Worm (Caenorhabditis elegans) whole organism, L4 larva: ENCODE results near the gene twk-11.

ENCODE experiments used
- F49E8.2 ChIP-seq: sonication (generic microtip); optimal IDR thresholded peaks from 2 replicates; lab custom pipeline; 2016; ENCODE audit warnings: missing compliant biosample characterization, mild to moderate bottlenecking, missing genetic modification characterization, borderline replicate concordance
- R02D3.7 ChIP-seq: fragments of 150-350 bp; sonication (generic microtip); optimal IDR thresholded peaks from 3 replicates; lab custom pipeline; 2014; ENCODE audit warnings: missing biosample characterization, missing genetic modification characterization
- T20F7.1 ChIP-seq: fragments of 200-800 bp; sonication (Bioruptor generic); optimal IDR thresholded peaks from 2 replicates; lab custom pipeline; 2018; ENCODE audit warnings: mild to moderate bottlenecking, missing genetic modification characterization, missing compliant biosample characterization
- Y5F2A.4 ChIP-seq: fragments of 200-800 bp; sonication (Bioruptor generic); optimal IDR thresholded peaks from 2 replicates; lab custom pipeline; 2018; ENCODE audit warnings: mild to moderate bottlenecking, missing genetic modification characterization, missing compliant biosample characterization
- arid-1 ChIP-seq: fragments of 200-800 bp; sonication (Bioruptor generic); conservative IDR thresholded peaks from 2 replicates; pipeline ENCODE4 v1.3.6; 2022; ENCODE audit warnings: missing genetic modification reagents, missing genetic modification characterization, missing compliant biosample characterization
- ceh-20 ChIP-seq: fragments of 200-800 bp; sonication (Bioruptor generic); IDR thresholded peaks from 2 replicates; pipeline ENCODE4 v1.3.6; 2022; ENCODE audit warnings: missing genetic modification reagents, missing genetic modification characterization, missing compliant biosample characterization
- ceh-28 ChIP-seq: fragments of 150-350 bp; optimal IDR thresholded peaks from 2 replicates; lab custom pipeline; 2014; ENCODE audit warnings: missing biosample characterization, missing genetic modification reagents, missing genetic modification characterization
- ceh-62 ChIP-seq: sonication (generic microtip); optimal IDR thresholded peaks from 2 replicates; lab custom pipeline; 2017; ENCODE audit warnings: missing biosample characterization, missing genetic modification characterization
- ces-1 ChIP-seq: fragments of 150-350 bp; sonication (generic microtip); optimal IDR thresholded peaks from 4 replicates; lab custom pipeline; 2014; ENCODE audit warnings: missing biosample characterization, missing genetic modification reagents, missing genetic modification characterization
- ctbp-1 ChIP-seq: fragments of 200-800 bp; sonication (Bioruptor generic); IDR thresholded peaks from 2 replicates; pipeline ENCODE4 v1.3.6; 2022; ENCODE audit warnings: missing genetic modification reagents, missing genetic modification characterization, missing compliant biosample characterization
- daf-16 ChIP-seq, 3 experiments: sonication (generic microtip); optimal IDR thresholded peaks; 2 replicates each; lab custom pipeline; 2016 to 2017; ENCODE audit warnings: missing genetic modification characterization in 3 of 3, missing genetic modification reagents in 3 of 3, mild to moderate bottlenecking in 2 of 3, missing compliant biosample characterization in 2 of 3, missing biosample characterization in 1 of 3, moderate library complexity in 1 of 3
- dmd-6 ChIP-seq: fragments of 200-800 bp; sonication (Bioruptor generic); IDR thresholded peaks from 2 replicates; pipeline ENCODE4 v1.3.6; 2022; ENCODE audit warnings: missing genetic modification reagents, missing genetic modification characterization, missing compliant biosample characterization
- dmd-9 ChIP-seq: fragments of 200-800 bp; sonication (Bioruptor generic); IDR thresholded peaks from 2 replicates; pipeline ENCODE4 v1.3.6; 2022; ENCODE audit warnings: missing genetic modification reagents, missing genetic modification characterization, missing compliant biosample characterization
- dpl-1 ChIP-seq: fragments of 150-350 bp; optimal IDR thresholded peaks from 2 replicates; lab custom pipeline; 2014; ENCODE audit warnings: missing biosample characterization, missing genetic modification reagents, missing genetic modification characterization
- duxl-1 ChIP-seq: sonication (generic microtip); optimal IDR thresholded peaks from 2 replicates; lab custom pipeline; 2016; ENCODE audit warnings: mild to moderate bottlenecking, missing genetic modification characterization, moderate library complexity, missing compliant biosample characterization; ENCODE audit not compliant: poor library complexity
- dve-1 ChIP-seq: sonication (generic microtip); optimal IDR thresholded peaks from 2 replicates; lab custom pipeline; 2017; ENCODE audit warnings: antibody characterized with exemption, mild to moderate bottlenecking, missing genetic modification characterization, missing compliant biosample characterization; ENCODE audit not compliant: insufficient read depth
- egl-27 ChIP-seq: sonication (generic microtip); optimal IDR thresholded peaks from 3 replicates; lab custom pipeline; 2017; ENCODE audit warnings: missing biosample characterization, missing genetic modification reagents, missing genetic modification characterization
- gei-8 ChIP-seq: fragments of 200-800 bp; sonication (Bioruptor generic); optimal IDR thresholded peaks from 2 replicates; lab custom pipeline; 2018; ENCODE audit warnings: mild to moderate bottlenecking, missing genetic modification characterization, missing compliant biosample characterization
- hif-1 ChIP-seq, 2 experiments: sonication (generic microtip); optimal IDR thresholded peaks; 2 replicates each; lab custom pipeline; 2016 to 2017; ENCODE audit warnings: missing compliant biosample characterization in 2 of 2, missing genetic modification characterization in 2 of 2, missing genetic modification reagents in 2 of 2, missing genotype in 2 of 2, mild to moderate bottlenecking in 1 of 2
- hlh-11 ChIP-seq: fragments of 200-800 bp; sonication (Bioruptor generic); optimal IDR thresholded peaks from 2 replicates; lab custom pipeline; 2018; ENCODE audit warnings: mild to moderate bottlenecking, missing genetic modification characterization, missing compliant biosample characterization
- hlh-30 ChIP-seq: sonication (generic microtip); optimal IDR thresholded peaks from 2 replicates; lab custom pipeline; 2017; ENCODE audit warnings: antibody characterized with exemption, mild to moderate bottlenecking, missing genetic modification characterization, missing compliant biosample characterization; ENCODE audit not compliant: insufficient read depth
- jun-1 ChIP-seq: fragments of 150-350 bp; optimal IDR thresholded peaks from 2 replicates; lab custom pipeline; 2014; ENCODE audit warnings: missing biosample characterization, missing genetic modification reagents, missing genetic modification characterization
- lin-1 ChIP-seq: fragments of 200-800 bp; sonication (Bioruptor generic); IDR thresholded peaks from 2 replicates; pipeline ENCODE4 v1.3.6; 2022; ENCODE audit warnings: missing genetic modification reagents, missing genetic modification characterization, missing compliant biosample characterization
- lin-29 ChIP-seq: fragments of 200-800 bp; sonication (Bioruptor generic); IDR thresholded peaks from 2 replicates; pipeline ENCODE4 v1.3.6; 2022; ENCODE audit warnings: missing genetic modification reagents, missing genetic modification characterization, missing compliant biosample characterization
- lin-39 ChIP-seq: fragments of 150-350 bp; optimal IDR thresholded peaks from 2 replicates; lab custom pipeline; 2014; ENCODE audit warnings: missing biosample characterization, missing genetic modification reagents, missing genetic modification characterization
- lir-3 ChIP-seq: sonication (generic microtip); optimal IDR thresholded peaks from 2 replicates; lab custom pipeline; 2016; ENCODE audit warnings: mild to moderate bottlenecking, missing genetic modification characterization, missing compliant biosample characterization
- madf-5 ChIP-seq, 2 experiments: fragments of 200-800 bp; sonication (Bioruptor generic); IDR thresholded peaks; 2 replicates each; pipeline ENCODE4 v1.3.6; 2022; ENCODE audit warnings: missing compliant biosample characterization in 2 of 2, missing genetic modification characterization in 2 of 2
- mdt-29 ChIP-seq: fragments of 200-800 bp; sonication (Bioruptor generic); IDR thresholded peaks from 2 replicates; pipeline ENCODE4 v1.3.6; 2022; ENCODE audit warnings: missing genetic modification reagents, missing genetic modification characterization, missing compliant biosample characterization
- mep-1 ChIP-seq: fragments of 150-350 bp; sonication (generic microtip); optimal IDR thresholded peaks from 3 replicates; lab custom pipeline; 2014; ENCODE audit warnings: missing biosample characterization, missing genetic modification characterization
- mes-2 ChIP-seq: sonication (generic microtip); optimal IDR thresholded peaks from 2 replicates; lab custom pipeline; 2016; ENCODE audit warnings: missing genotype, mild to moderate bottlenecking, missing genetic modification characterization, missing compliant biosample characterization; ENCODE audit not compliant: poor library complexity, severe bottlenecking
- mxl-2 ChIP-seq: fragments of 200-800 bp; sonication (Bioruptor generic); conservative IDR thresholded peaks from 2 replicates; pipeline ENCODE4 v1.3.6; 2022; ENCODE audit warnings: missing genetic modification reagents, missing genetic modification characterization, missing compliant biosample characterization
- nhr-11 ChIP-seq: fragments of 150-350 bp; optimal IDR thresholded peaks from 2 replicates; lab custom pipeline; 2014; ENCODE audit warnings: missing biosample characterization, missing genetic modification characterization
- nhr-237 ChIP-seq: sonication (generic microtip); optimal IDR thresholded peaks from 2 replicates; lab custom pipeline; 2017; ENCODE audit warnings: missing biosample characterization, missing genetic modification characterization
- nhr-42 ChIP-seq: fragments of 200-800 bp; sonication (Bioruptor generic); IDR thresholded peaks from 2 replicates; pipeline ENCODE4 v1.3.6; 2022; ENCODE audit warnings: missing genetic modification characterization, missing compliant biosample characterization
- nhr-48 ChIP-seq: sonication (generic microtip); optimal IDR thresholded peaks from 2 replicates; lab custom pipeline; 2016; ENCODE audit warnings: mild to moderate bottlenecking, missing genetic modification characterization, missing compliant biosample characterization
- nhr-76 ChIP-seq: fragments of 150-350 bp; optimal IDR thresholded peaks from 2 replicates; lab custom pipeline; 2014; ENCODE audit warnings: missing biosample characterization, missing genetic modification characterization
- pha-4 ChIP-seq, 2 experiments: fragments of 150-350 bp in 1 of 2; fragments of 200-800 bp in 1 of 2; sonication (Bioruptor generic) in 1 of 2; IDR thresholded peaks in 1 of 2; optimal IDR thresholded peaks in 1 of 2; 2 replicates each; pipeline versions ENCODE4 v1.3.6 to Lab custom; 2014 to 2022; ENCODE audit warnings: missing genetic modification characterization in 2 of 2, missing genetic modification reagents in 2 of 2, missing biosample characterization in 1 of 2, missing compliant biosample characterization in 1 of 2
- pqm-1 ChIP-seq: sonication (generic microtip); optimal IDR thresholded peaks from 2 replicates; lab custom pipeline; 2017; ENCODE audit warnings: missing biosample characterization, missing genetic modification characterization
- rbr-2 ChIP-seq: sonication (generic microtip); optimal IDR thresholded peaks from 2 replicates; lab custom pipeline; 2016; ENCODE audit warnings: missing genotype, missing genetic modification characterization, missing compliant biosample characterization
- set-16 ChIP-seq: fragments of 200-800 bp; sonication (Bioruptor generic); IDR thresholded peaks from 2 replicates; pipeline ENCODE4 v1.3.6; 2022; ENCODE audit warnings: missing genetic modification reagents, missing genetic modification characterization, missing compliant biosample characterization
- snpc-1.2 ChIP-seq: fragments of 200-800 bp; sonication (Bioruptor generic); IDR thresholded peaks from 2 replicates; pipeline ENCODE4 v1.3.6; 2022; ENCODE audit warnings: missing genetic modification reagents, missing genetic modification characterization, missing compliant biosample characterization
- spr-1 ChIP-seq: sonication (generic microtip); optimal IDR thresholded peaks from 2 replicates; lab custom pipeline; 2016; ENCODE audit warnings: mild to moderate bottlenecking, missing genetic modification characterization, missing compliant biosample characterization
- unc-39 ChIP-seq: sonication (generic microtip); optimal IDR thresholded peaks from 2 replicates; lab custom pipeline; 2017; ENCODE audit warnings: missing biosample characterization, missing genetic modification characterization
- unc-62 ChIP-seq, 3 experiments: fragments of 150-350 bp in 1 of 3; sonication (generic microtip); optimal IDR thresholded peaks in 2 of 3; peaks in 1 of 3; 1 replicate in 1 of 3; 2 replicates in 2 of 3; lab custom pipeline; 2014 to 2017; ENCODE audit warnings: missing biosample characterization in 3 of 3, missing genetic modification characterization in 3 of 3, missing genetic modification reagents in 3 of 3, missing genotype in 1 of 3
- zag-1 ChIP-seq: fragments of 150-350 bp; optimal IDR thresholded peaks from 2 replicates; lab custom pipeline; 2014; ENCODE audit warnings: missing biosample characterization, missing genetic modification characterization
- zip-2 ChIP-seq: fragments of 150-350 bp; optimal IDR thresholded peaks from 2 replicates; lab custom pipeline; 2014; ENCODE audit warnings: missing biosample characterization, missing genetic modification characterization

Gene twk-11

DNA sequence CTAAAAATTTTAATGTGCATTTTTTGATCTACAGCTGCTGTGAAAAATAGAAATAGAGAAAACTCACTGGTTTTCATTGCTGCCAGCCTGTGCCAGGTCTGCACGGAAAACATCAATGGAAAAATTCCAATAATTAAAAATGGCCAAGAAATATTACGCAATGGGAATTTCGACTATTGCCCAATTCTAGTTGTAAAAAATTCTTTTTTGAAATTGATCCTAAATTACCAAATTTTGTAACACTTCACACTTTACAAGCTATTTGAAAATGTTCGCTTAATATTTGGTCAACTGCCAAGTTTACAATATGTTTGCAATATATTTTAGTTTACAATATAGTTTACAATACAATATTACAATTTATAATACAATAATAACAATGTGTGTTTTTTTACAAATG, 35.6 kb downstream of the twk-11 start:
- 0 out of 2 replicates have a peak, but pooled peaks have one; percentile 14 for TF ChIP-seq dmd-6 (GFP tag; lab: Robert Waterston, UW)
- TF ChIP-seq mdt-29 (GFP tag; lab: Robert Waterston, UW): no peak
- TF ChIP-seq mxl-2 (GFP tag; lab: Robert Waterston, UW): no peak
- no peak for TF ChIP-seq ceh-62 (tag; lab: Kevin White, UChicago)
- TF ChIP-seq R02D3.7 (tag; lab: Kevin White, UChicago): no peak
- no peak for TF ChIP-seq ceh-28 (tag; lab: Kevin White, UChicago)
- no peak for TF ChIP-seq F49E8.2 (tag; lab: Kevin White, UChicago)
- no peak for TF ChIP-seq nhr-42 (GFP tag; lab: Robert Waterston, UW)
- no peak for TF ChIP-seq hlh-11
- TF ChIP-seq dmd-9: no peak
- TF ChIP-seq rbr-2: no peak
- no peak for TF ChIP-seq daf-16 (GFP tag; optimal IDR thresholded peaks at IDR 0.05; lab: Kevin White, UChicago)
- peak; percentile 50 for TF ChIP-seq daf-16 (tag; optimal IDR thresholded peaks at IDR 0.05; lab: Kevin White, UChicago)
- no peak for TF ChIP-seq zip-2 (tag; lab: Kevin White, UChicago)
- TF ChIP-seq dve-1 (tag; lab: Kevin White, UChicago): peak; percentile 21

- no peak for TF ChIP-seq ceh-20 (GFP tag; lab: Robert Waterston, UW)
- no peak for TF ChIP-seq nhr-11 (tag; lab: Kevin White, UChicago)
- no peak for TF ChIP-seq duxl-1 (tag; lab: Kevin White, UChicago)
- TF ChIP-seq unc-62 (GFP tag; optimal IDR thresholded peaks at IDR 0.05 in 1 of 2; lab: Kevin White, UChicago): no peak
- TF ChIP-seq unc-62 (tag; optimal IDR thresholded peaks at IDR 0.05; lab: Kevin White, UChicago): no peak
- no peak for TF ChIP-seq lir-3 (tag; lab: Kevin White, UChicago)
- TF ChIP-seq T20F7.1 (GFP tag; lab: Kevin White, UChicago): no peak
- peak; percentile 20 for TF ChIP-seq mep-1 (tag; lab: Kevin White, UChicago)
- no peak for TF ChIP-seq mes-2 (tag; lab: Kevin White, UChicago)
- TF ChIP-seq lin-39: no peak
- no peak for TF ChIP-seq jun-1 (tag; lab: Kevin White, UChicago)
- TF ChIP-seq ces-1 (GFP tag; lab: Kevin White, UChicago): no peak
- no peak for TF ChIP-seq set-16 (GFP tag; lab: Robert Waterston, UW)
- no peak for TF ChIP-seq lin-1
- TF ChIP-seq snpc-1.2: no peak
- TF ChIP-seq zag-1 (tag; lab: Kevin White, UChicago): no peak
- no peak for TF ChIP-seq ceh-62 (tag; lab: Kevin White, UChicago)
- peak in 1 of 2 experiments; percentile 57 for TF ChIP-seq hif-1 (tag; optimal IDR thresholded peaks at IDR 0.05; lab: Kevin White, UChicago)
- TF ChIP-seq dmd-6 (GFP tag; lab: Robert Waterston, UW): peak; percentile 54
- peak; percentile 52 for TF ChIP-seq hlh-11
- TF ChIP-seq madf-5 (GFP tag; IDR thresholded peaks at IDR 0.05; lab: Robert Waterston, UW): no peak
- TF ChIP-seq arid-1 (GFP tag; lab: Robert Waterston, UW): no peak
- no peak for TF ChIP-seq nhr-237 (tag; lab: Kevin White, UChicago)
- TF ChIP-seq nhr-48 (tag; lab: Kevin White, UChicago): no peak
- TF ChIP-seq egl-27: no peak
- no peak for TF ChIP-seq nhr-76
- TF ChIP-seq spr-1: no peak
- no peak for TF ChIP-seq ceh-28 (tag; lab: Kevin White, UChicago)
- TF ChIP-seq gei-8 (GFP tag; lab: Kevin White, UChicago): no peak
- TF ChIP-seq ctbp-1 (GFP tag; lab: Robert Waterston, UW): no peak
- no peak for TF ChIP-seq mdt-29 (GFP tag; lab: Robert Waterston, UW)
- no peak for TF ChIP-seq Y5F2A.4
- TF ChIP-seq zip-2 (tag; lab: Kevin White, UChicago): no peak
- peak; percentile 39 for TF ChIP-seq hlh-30
- TF ChIP-seq nhr-42 (GFP tag; lab: Robert Waterston, UW): no peak
- no peak for TF ChIP-seq lin-29
- TF ChIP-seq dpl-1 (GFP tag; lab: Kevin White, UChicago): no peak
- peak; percentile 22 for TF ChIP-seq pqm-1
- no peak for TF ChIP-seq pha-4 (GFP tag; IDR thresholded peaks at IDR 0.05; lab: Robert Waterston, UW)
- TF ChIP-seq pha-4 (tag; optimal IDR thresholded peaks at IDR 0.05; lab: Kevin White, UChicago): no peak
- no peak for TF ChIP-seq unc-39 (tag; lab: Kevin White, UChicago)
These were observed 38.0 kb downstream of the twk-11 start, which contains the start of gene nhr-42 for ce11 chrV:6998303-6998884. nhr-42 (plus strand) TSS chrV:6998819.
